Fruit fly (Drosophila melanogaster) whole organism, embryonic: ENCODE measurements around the gene CG43954.

ENCODE experiments used
- BEAF-32 ChIP-seq: fragments of 200-800 bp; sonication (Bioruptor generic); optimal IDR thresholded peaks from 3 replicates; lab custom pipeline; 2017; ENCODE audit warnings: missing biosample characterization, missing genetic modification characterization, mild to moderate bottlenecking, moderate library complexity, missing genetic modification reagents
- CG10431 ChIP-seq: fragments of 200-800 bp; sonication (Bioruptor generic); optimal IDR thresholded peaks from 3 replicates; lab custom pipeline; 2018; ENCODE audit warnings: missing biosample characterization, mild to moderate bottlenecking, missing genetic modification characterization
- CG10543 ChIP-seq: fragments of 200-800 bp; sonication (Bioruptor generic); optimal IDR thresholded peaks from 3 replicates; lab custom pipeline; 2017; ENCODE audit warnings: missing biosample characterization, mild to moderate bottlenecking, missing genetic modification characterization, moderate library complexity
- CG11504 ChIP-seq: fragments of 200-800 bp; sonication (Bioruptor generic); optimal IDR thresholded peaks from 3 replicates; lab custom pipeline; 2019; ENCODE audit warnings: missing biosample characterization, mild to moderate bottlenecking, missing genetic modification characterization, moderate library complexity
- CG15601 ChIP-seq: fragments of 200-800 bp; sonication (Bioruptor generic); optimal IDR thresholded peaks from 3 replicates; lab custom pipeline; 2019; ENCODE audit warnings: missing biosample characterization, mild to moderate bottlenecking, missing genetic modification characterization, moderate library complexity
- CG18599 ChIP-seq: fragments of 200-800 bp; sonication (Bioruptor generic); optimal IDR thresholded peaks from 3 replicates; lab custom pipeline; 2017; ENCODE audit warnings: missing biosample characterization, missing genetic modification characterization, mild to moderate bottlenecking, moderate library complexity, missing genetic modification reagents
- CG32767 ChIP-seq: fragments of 200-800 bp; sonication (Bioruptor generic); IDR thresholded peaks from 2 replicates; pipeline ENCODE4 v1.3.6; 2022; ENCODE audit warnings: missing biosample characterization, missing genetic modification characterization
- CG3847 ChIP-seq: fragments of 200-800 bp; sonication (Bioruptor generic); IDR thresholded peaks from 2 replicates; pipeline ENCODE4 v1.3.6; 2022; ENCODE audit warnings: missing biosample characterization, missing genetic modification characterization
- CG4360 ChIP-seq: fragments of 200-800 bp; sonication (Bioruptor generic); IDR thresholded peaks from 2 replicates; pipeline ENCODE4 v1.3.6; 2022; ENCODE audit warnings: missing biosample characterization, missing genetic modification characterization
- CG6272 ChIP-seq: fragments of 200-800 bp; sonication (Bioruptor generic); IDR thresholded peaks from 2 replicates; pipeline ENCODE4 v1.3.6; 2022; ENCODE audit warnings: missing biosample characterization, missing genetic modification characterization
- CG6654 ChIP-seq: fragments of 200-800 bp; sonication (Bioruptor generic); optimal IDR thresholded peaks from 2 replicates; lab custom pipeline; 2017; ENCODE audit warnings: missing biosample characterization, mild to moderate bottlenecking, missing genetic modification characterization
- CG7839 ChIP-seq: fragments of 200-800 bp; sonication (Bioruptor generic); optimal IDR thresholded peaks from 3 replicates; lab custom pipeline; 2018; ENCODE audit warnings: missing biosample characterization, mild to moderate bottlenecking, missing genetic modification characterization, moderate library complexity
- CG8281 ChIP-seq: fragments of 200-800 bp; sonication (Bioruptor generic); optimal IDR thresholded peaks from 2 replicates; lab custom pipeline; 2018; ENCODE audit warnings: missing biosample characterization, mild to moderate bottlenecking, missing genetic modification characterization, moderate library complexity
- CoRest ChIP-seq: fragments of 200-800 bp; sonication (Bioruptor generic); optimal IDR thresholded peaks from 3 replicates; lab custom pipeline; 2018; ENCODE audit warnings: missing biosample characterization, mild to moderate bottlenecking, missing genetic modification characterization, moderate library complexity
- Dfd ChIP-seq, 2 experiments: fragments of >200 bp; optimal IDR thresholded peaks; 2 replicates each; lab custom pipeline; 2017; ENCODE audit warnings: missing biosample characterization in 2 of 2, missing genetic modification characterization in 2 of 2
- H15 ChIP-seq: fragments of 200-800 bp; sonication (Bioruptor generic); IDR thresholded peaks from 3 replicates; pipeline ENCODE4 v1.3.6; 2022; ENCODE audit warnings: missing biosample characterization, missing genetic modification characterization
- HLH54F ChIP-seq: fragments of 200-800 bp; sonication (Bioruptor generic); optimal IDR thresholded peaks from 3 replicates; lab custom pipeline; 2016; ENCODE audit warnings: missing biosample characterization, missing genetic modification characterization
- Lhr ChIP-seq: fragments of 200-800 bp; sonication (Bioruptor generic); optimal IDR thresholded peaks from 3 replicates; lab custom pipeline; 2017; ENCODE audit warnings: mild to moderate bottlenecking, missing biosample characterization, missing genetic modification reagents, missing genetic modification characterization
- MESR4 ChIP-seq: fragments of 200-800 bp; sonication (Bioruptor generic); optimal IDR thresholded peaks from 2 replicates; lab custom pipeline; 2018; ENCODE audit warnings: missing biosample characterization, mild to moderate bottlenecking, missing genetic modification characterization, moderate library complexity
- Myb ChIP-seq: fragments of 200-800 bp; sonication (Bioruptor generic); optimal IDR thresholded peaks from 2 replicates; lab custom pipeline; 2016; ENCODE audit warnings: missing biosample characterization, missing genetic modification characterization
- Neu2 ChIP-seq: fragments of 200-800 bp; sonication (Bioruptor generic); optimal IDR thresholded peaks from 3 replicates; lab custom pipeline; 2016; ENCODE audit warnings: missing biosample characterization, missing genetic modification characterization, borderline replicate concordance
- Nf-YC ChIP-seq: fragments of 200-800 bp; optimal IDR thresholded peaks from 3 replicates; lab custom pipeline; 2019; ENCODE audit warnings: missing biosample characterization, mild to moderate bottlenecking, missing genetic modification characterization, moderate library complexity
- Optix ChIP-seq: fragments of 200-800 bp; sonication (Bioruptor generic); IDR thresholded peaks from 3 replicates; pipeline ENCODE4 v1.3.6; 2022; ENCODE audit warnings: missing biosample characterization, missing genetic modification characterization
- Vsx1 ChIP-seq: fragments of 200-800 bp; sonication (Bioruptor generic); optimal IDR thresholded peaks from 2 replicates; lab custom pipeline; 2017; ENCODE audit warnings: missing biosample characterization, mild to moderate bottlenecking, missing genetic modification characterization, missing genetic modification reagents
- cas ChIP-seq: fragments of 200-800 bp; sonication (Bioruptor generic); IDR thresholded peaks from 2 replicates; pipeline ENCODE4 v1.3.6; 2022; ENCODE audit warnings: missing biosample characterization, missing genetic modification characterization
- chn ChIP-seq: fragments of 200-800 bp; sonication (Bioruptor generic); optimal IDR thresholded peaks from 2 replicates; lab custom pipeline; 2016; ENCODE audit warnings: missing biosample characterization, missing genetic modification characterization
- dan ChIP-seq: fragments of 200-800 bp; sonication (Bioruptor generic); IDR thresholded peaks from 2 replicates; pipeline ENCODE4 v1.3.6; 2022; ENCODE audit warnings: missing biosample characterization, missing genetic modification characterization
- fd3F ChIP-seq: fragments of 200-800 bp; sonication (Bioruptor generic); optimal IDR thresholded peaks from 2 replicates; lab custom pipeline; 2018; ENCODE audit warnings: missing biosample characterization, mild to moderate bottlenecking, missing genetic modification characterization, moderate library complexity
- grn ChIP-seq: fragments of 200-800 bp; sonication (Bioruptor generic); optimal IDR thresholded peaks from 3 replicates; lab custom pipeline; 2017; ENCODE audit warnings: missing biosample characterization, missing genetic modification characterization
- gsb-n ChIP-seq: fragments of 200-800 bp; sonication (Bioruptor generic); optimal IDR thresholded peaks from 3 replicates; lab custom pipeline; 2018; ENCODE audit warnings: missing biosample characterization, mild to moderate bottlenecking, missing genetic modification characterization
- gt ChIP-seq: fragments of 200-800 bp; sonication (Bioruptor generic); IDR thresholded peaks from 2 replicates; pipeline ENCODE4 v1.3.6; 2022; ENCODE audit warnings: missing biosample characterization, missing genetic modification characterization
- insv ChIP-seq, 2 experiments: fragments of 200-800 bp; sonication (Bioruptor generic); optimal IDR thresholded peaks; 3 replicates each; lab custom pipeline; 2016 to 2018; ENCODE audit warnings: missing biosample characterization in 2 of 2, missing genetic modification characterization in 2 of 2
- kni ChIP-seq: fragments of 200-800 bp; sonication (Bioruptor generic); optimal IDR thresholded peaks from 3 replicates; lab custom pipeline; 2017; ENCODE audit warnings: mild to moderate bottlenecking, missing biosample characterization, missing genetic modification reagents, missing genetic modification characterization
- maf-S ChIP-seq: fragments of 200-800 bp; sonication (Bioruptor generic); optimal IDR thresholded peaks from 2 replicates; lab custom pipeline; 2016; ENCODE audit warnings: missing biosample characterization, missing genetic modification characterization
- p53 ChIP-seq: fragments of 200-800 bp; sonication (Bioruptor generic); optimal IDR thresholded peaks from 2 replicates; lab custom pipeline; 2016; ENCODE audit warnings: missing biosample characterization, missing genetic modification characterization
- phol ChIP-seq: fragments of 200-800 bp; sonication (Bioruptor generic); optimal IDR thresholded peaks from 3 replicates; lab custom pipeline; 2018; ENCODE audit warnings: missing biosample characterization, mild to moderate bottlenecking, missing genetic modification characterization, moderate library complexity
- row ChIP-seq: fragments of 200-800 bp; sonication (Bioruptor generic); IDR thresholded peaks from 3 replicates; pipeline ENCODE4 v1.3.6; 2022; ENCODE audit warnings: missing biosample characterization, missing genetic modification characterization
- schlank ChIP-seq: fragments of 200-800 bp; sonication (Bioruptor generic); optimal IDR thresholded peaks from 2 replicates; lab custom pipeline; 2018; ENCODE audit warnings: missing biosample characterization, mild to moderate bottlenecking, missing genetic modification characterization
- sd ChIP-seq: fragments of 200-800 bp; sonication (Bioruptor generic); optimal IDR thresholded peaks from 3 replicates; lab custom pipeline; 2018; ENCODE audit warnings: missing biosample characterization, mild to moderate bottlenecking, missing genetic modification characterization, moderate library complexity
- sens ChIP-seq: fragments of 200-800 bp; sonication (Bioruptor generic); peaks from one replicate; lab custom pipeline; 2016; ENCODE audit warnings: missing biosample characterization, missing genetic modification characterization
- sob ChIP-seq: fragments of 200-800 bp; sonication (Bioruptor generic); IDR thresholded peaks from 2 replicates; pipeline ENCODE4 v1.3.6; 2022; ENCODE audit warnings: missing biosample characterization, missing genetic modification characterization
- stwl ChIP-seq: fragments of 200-800 bp; sonication (Bioruptor generic); optimal IDR thresholded peaks from 3 replicates; lab custom pipeline; 2018; ENCODE audit warnings: missing biosample characterization, mild to moderate bottlenecking, missing genetic modification characterization, moderate library complexity
- sug ChIP-seq: fragments of 200-800 bp; optimal IDR thresholded peaks from 2 replicates; lab custom pipeline; 2019; ENCODE audit warnings: missing biosample characterization, mild to moderate bottlenecking, missing genetic modification characterization, moderate library complexity
- vfl ChIP-seq: fragments of 200-800 bp; sonication (Bioruptor generic); optimal IDR thresholded peaks from 2 replicates; lab custom pipeline; 2016; ENCODE audit warnings: missing biosample characterization, missing genetic modification characterization
- z ChIP-seq: fragments of 200-800 bp; sonication (Bioruptor generic); IDR thresholded peaks from 3 replicates; pipeline ENCODE4 v1.3.6; 2022; ENCODE audit warnings: missing biosample characterization, missing genetic modification characterization
- zf30C ChIP-seq: fragments of 200-800 bp; sonication (Bioruptor generic); optimal IDR thresholded peaks from 3 replicates; lab custom pipeline; 2018; ENCODE audit warnings: missing biosample characterization, mild to moderate bottlenecking, missing genetic modification characterization
- zfh2 ChIP-seq: fragments of 200-800 bp; sonication (Bioruptor generic); optimal IDR thresholded peaks from 2 replicates; lab custom pipeline; 2016; ENCODE audit warnings: missing biosample characterization, missing genetic modification characterization

CG43954 gene

dm6 chr3L:16682371-16682770, 29.1 kb downstream of the CG43954 start:
- TF ChIP-seq sens (GFP tag; lab: Kevin White, UChicago) (no peak), CG6654 (GFP tag; lab: Kevin White, UChicago) (no peak), sug (peak; percentile 37), CG3847 (GFP tag; lab: Robert Waterston, UW) (no peak), z (GFP tag; lab: Robert Waterston, UW) (no peak), chn (GFP tag; lab: Kevin White, UChicago) (no peak), grn (GFP tag; lab: Kevin White, UChicago) (peak; percentile 17)

dm6 chr3L:16679492-16680120, 31.9 kb downstream of the CG43954 start:
- TF ChIP-seq Neu2 (peak; percentile 88), Dfd (GFP tag; optimal IDR thresholded peaks at IDR 0.05; lab: Kevin White, UChicago) (peak in 1 of 2 experiments; percentile 79), vfl (no peak), CG11504 (peak; percentile 58), sd (tag; lab: Kevin White, UChicago) (no peak), CG4360 (peak; percentile 32; the same call in 1 of the 2 replicates)

dm6 chr3L:16673367-16674014, 38.0 kb downstream of the CG43954 start, which contains the start of the genes zetaCOP and CG13032:
zetaCOP (minus strand) TSS chr3L:16673555.
CG13032 (plus strand) TSS chr3L:16673964.
- TF ChIP-seq schlank (tag; lab: Kevin White, UChicago), result no peak
- no peak for TF ChIP-seq CG6272 (GFP tag; lab: Robert Waterston, UW)
- TF ChIP-seq zfh2 (GFP tag; lab: Kevin White, UChicago), result no peak
- TF ChIP-seq BEAF-32 (GFP tag; lab: Kevin White, UChicago), result peak; percentile 27
- TF ChIP-seq CG8281 (tag; lab: Kevin White, UChicago), result no peak
- no peak for TF ChIP-seq Nf-YC (tag; lab: Kevin White, UChicago)
- TF ChIP-seq cas, result no peak
- no peak for TF ChIP-seq CG32767 (GFP tag; lab: Robert Waterston, UW)
- TF ChIP-seq CoRest (tag; lab: Kevin White, UChicago), result peak; percentile 10
- no peak for TF ChIP-seq CG10543
- TF ChIP-seq chn (GFP tag; lab: Kevin White, UChicago), result no peak
- TF ChIP-seq H15 (GFP tag; lab: Robert Waterston, UW), result no peak
- TF ChIP-seq sob (GFP tag; lab: Robert Waterston, UW), result no peak
- TF ChIP-seq maf-S, result no peak
- TF ChIP-seq MESR4 (GFP tag; lab: Kevin White, UChicago), result peak; percentile 82
- TF ChIP-seq gsb-n (tag; lab: Kevin White, UChicago), result no peak
- TF ChIP-seq Optix (GFP tag; lab: Robert Waterston, UW), result no peak
- no peak for TF ChIP-seq zf30C
- no peak for TF ChIP-seq dan
- TF ChIP-seq HLH54F (GFP tag; lab: Kevin White, UChicago), result no peak
- TF ChIP-seq p53 (GFP tag; lab: Kevin White, UChicago), result no peak
- peak; percentile 2 for TF ChIP-seq phol (tag; lab: Kevin White, UChicago)
- peak; percentile 36; the same call in 1 of the 3 replicates for TF ChIP-seq row (GFP tag; lab: Robert Waterston, UW)
- TF ChIP-seq insv (GFP tag; optimal IDR thresholded peaks at IDR 0.05; lab: Kevin White, UChicago), result peak in 1 of 2 experiments; percentile 42
- no peak for TF ChIP-seq CG18599
- TF ChIP-seq CG7839 (tag; lab: Kevin White, UChicago), result no peak
- no peak for TF ChIP-seq kni (GFP tag; lab: Kevin White, UChicago)
- TF ChIP-seq Lhr, result peak; percentile 37
- TF ChIP-seq stwl, result peak; percentile 69
- TF ChIP-seq CG10431 (GFP tag; lab: Kevin White, UChicago), result no peak
- peak; percentile 94 for TF ChIP-seq Myb (GFP tag; lab: Kevin White, UChicago)
- no peak for TF ChIP-seq gt (GFP tag; lab: Robert Waterston, UW)
- TF ChIP-seq Vsx1 (GFP tag; lab: Kevin White, UChicago), result no peak
- no peak for TF ChIP-seq CG15601 (tag; lab: Kevin White, UChicago)
- no peak for TF ChIP-seq fd3F (GFP tag; lab: Kevin White, UChicago)
